Fruit fly (Drosophila melanogaster) whole organism, pupa: ENCODE results near the gene TTLL4B.

Experiments
- CG12605 ChIP-seq: fragments of 200-800 bp; sonication (Bioruptor generic); IDR thresholded peaks from 2 replicates; pipeline ENCODE4 v1.3.6; 2022; ENCODE audit warnings: missing biosample characterization, missing genetic modification characterization
- CG13204 ChIP-seq: fragments of 200-800 bp; sonication (Bioruptor generic); optimal IDR thresholded peaks from 2 replicates; lab custom pipeline; 2018; ENCODE audit warnings: missing biosample characterization, mild to moderate bottlenecking, missing genetic modification characterization, moderate library complexity
- CG14655 ChIP-seq: fragments of 200-800 bp; sonication (Bioruptor generic); optimal IDR thresholded peaks from 3 replicates; lab custom pipeline; 2017; ENCODE audit warnings: mild to moderate bottlenecking, missing biosample characterization, missing genetic modification reagents, missing genetic modification characterization
- CG34367 ChIP-seq: fragments of 200-800 bp; sonication (Bioruptor generic); optimal IDR thresholded peaks from 2 replicates; lab custom pipeline; 2018; ENCODE audit warnings: missing biosample characterization, mild to moderate bottlenecking, missing genetic modification characterization
- CG4496 ChIP-seq: fragments of 200-800 bp; sonication (Bioruptor generic); IDR thresholded peaks from 3 replicates; pipeline ENCODE4 v1.3.6; 2022; ENCODE audit warnings: missing biosample characterization, missing genetic modification characterization
- CG8301 ChIP-seq: fragments of 200-800 bp; sonication (Bioruptor generic); optimal IDR thresholded peaks from 2 replicates; lab custom pipeline; 2018; ENCODE audit warnings: missing biosample characterization, mild to moderate bottlenecking, missing genetic modification characterization
- Pif1B ChIP-seq: fragments of 200-800 bp; sonication (Bioruptor generic); optimal IDR thresholded peaks from 3 replicates; lab custom pipeline; 2016; ENCODE audit warnings: missing biosample characterization, missing genetic modification characterization
- gl ChIP-seq: fragments of 200-800 bp; sonication (Bioruptor generic); optimal IDR thresholded peaks from 2 replicates; lab custom pipeline; 2018; ENCODE audit warnings: missing biosample characterization, mild to moderate bottlenecking, missing genetic modification characterization
- rn ChIP-seq: fragments of 200-800 bp; sonication (Bioruptor generic); IDR thresholded peaks from 2 replicates; pipeline ENCODE4 v1.3.6; 2022; ENCODE audit warnings: missing biosample characterization, missing genetic modification characterization

dm6 chr2L:3914188-3914587 lies 51.7 kb downstream of the TTLL4B start, which contains the start of gene Fpgs2:
- TF ChIP-seq gl (tag; lab: Kevin White, UChicago) = no peak
- no peak for TF ChIP-seq rn (GFP tag; lab: Robert Waterston, UW)
- no peak for TF ChIP-seq CG14655 (GFP tag; lab: Kevin White, UChicago)
- no peak for TF ChIP-seq CG12605 (GFP tag; lab: Robert Waterston, UW)
- TF ChIP-seq CG4496 (GFP tag; lab: Robert Waterston, UW) = no peak
- TF ChIP-seq CG8301 (tag; lab: Kevin White, UChicago) = no peak
- no peak for TF ChIP-seq Pif1B (GFP tag; lab: Kevin White, UChicago)
- TF ChIP-seq CG13204 (GFP tag; lab: Kevin White, UChicago) = no peak
- no peak for TF ChIP-seq CG34367 (tag; lab: Kevin White, UChicago)
